Fruit fly (Drosophila melanogaster) whole organism, prepupa: Measurements from ENCODE around the gene dpr20.

ENCODE experiments used
- CG31627 ChIP-seq: fragments of 200-800 bp; sonication (Bioruptor generic); optimal IDR thresholded peaks from 3 replicates; lab custom pipeline; 2016; ENCODE audit warnings: missing biosample characterization, missing genetic modification characterization
- CG34406 ChIP-seq: fragments of 200-800 bp; sonication (Bioruptor generic); optimal IDR thresholded peaks from 3 replicates; lab custom pipeline; 2016; ENCODE audit warnings: missing biosample characterization, missing genetic modification characterization
- CG4318 ChIP-seq: fragments of 200-800 bp; sonication (Bioruptor generic); optimal IDR thresholded peaks from 3 replicates; lab custom pipeline; 2017; ENCODE audit warnings: missing biosample characterization, mild to moderate bottlenecking, missing genetic modification characterization
- Eip75B ChIP-seq: fragments of 200-800 bp; sonication (Bioruptor generic); optimal IDR thresholded peaks from 3 replicates; lab custom pipeline; 2016; ENCODE audit warnings: missing biosample characterization, missing genetic modification characterization
- Gug ChIP-seq: fragments of 200-800 bp; sonication (Bioruptor generic); IDR thresholded peaks from 2 replicates; pipeline ENCODE4 v1.3.6; 2022; ENCODE audit warnings: missing biosample characterization, missing genetic modification characterization

- peak; percentile 44 for TF ChIP-seq CG34406 (GFP tag; lab: Kevin White, UChicago)
- TF ChIP-seq CG31627, result peak; percentile 61
- peak; percentile 40 for TF ChIP-seq Eip75B
- TF ChIP-seq Gug (GFP tag; lab: Robert Waterston, UW), result no peak
- no peak for TF ChIP-seq CG4318 (GFP tag; lab: Kevin White, UChicago)
These were observed 47.3 kb upstream of the dpr20 start for dm6 chr3L:904364-904763.
